Fruit fly (Drosophila melanogaster): ENCODE data around the gene CG13053.
A peak's percentile ranks its signal among the peaks of the same experiment; 100 is the strongest.

DNA sequence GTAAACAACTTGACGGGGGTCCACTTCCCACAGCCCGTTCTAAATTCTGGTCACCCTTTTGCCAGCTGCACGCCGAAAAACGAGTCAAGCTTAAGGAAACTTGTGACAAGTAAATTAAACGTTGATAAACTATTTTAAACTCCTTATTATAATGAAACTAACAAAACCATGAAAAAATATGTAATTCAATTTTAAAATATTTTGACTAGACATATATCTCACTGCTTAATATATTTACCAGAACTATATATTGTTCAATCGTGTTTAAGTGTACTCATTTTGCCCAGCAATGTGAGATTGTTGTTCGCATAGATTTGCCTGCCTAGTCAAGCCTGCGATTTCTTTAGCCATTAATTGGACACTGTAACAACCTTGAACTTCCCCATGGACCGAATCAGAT, at the start of gene CG13053:
- TF ChIP-seq EcR (GFP tag; optimal IDR thresholded peaks at IDR 0.05) (peak; percentile 82), CG12605 (GFP tag; IDR thresholded peaks at IDR 0.05) (no peak), CG17806 (tag; optimal IDR thresholded peaks at IDR 0.05) (peak; percentile 84), CG34367 (tag; optimal IDR thresholded peaks at IDR 0.05) (peak; percentile 70), D1 (tag; optimal IDR thresholded peaks at IDR 0.05) (peak; percentile 5)
